Worm (Caenorhabditis elegans) whole organism, L1 larva: ENCODE data around the gene fipr-6.

ENCODE experiments used
- C04F5.9 ChIP-seq: sonication (generic microtip); optimal IDR thresholded peaks from 2 replicates; lab custom pipeline; 2016; ENCODE audit warnings: missing genetic modification characterization, missing compliant biosample characterization
- C34B4.2 ChIP-seq: sonication (generic microtip); optimal IDR thresholded peaks from 2 replicates; lab custom pipeline; 2017; ENCODE audit warnings: mild to moderate bottlenecking, missing genetic modification characterization, missing compliant biosample characterization
- F16B12.6 ChIP-seq: fragments of 150-350 bp; optimal IDR thresholded peaks from 2 replicates; lab custom pipeline; 2014; ENCODE audit warnings: missing biosample characterization, missing genetic modification characterization
- Y116A8C.19 ChIP-seq: sonication (generic microtip); optimal IDR thresholded peaks from 2 replicates; lab custom pipeline; 2016; ENCODE audit warnings: missing compliant biosample characterization, missing genetic modification characterization, borderline replicate concordance
- aha-1 ChIP-seq: fragments of 150-350 bp; optimal IDR thresholded peaks from 2 replicates; lab custom pipeline; 2014; ENCODE audit warnings: missing biosample characterization, missing genetic modification characterization
- alr-1 ChIP-seq: fragments of 200-800 bp; sonication (Bioruptor generic); optimal IDR thresholded peaks from 2 replicates; lab custom pipeline; 2018; ENCODE audit warnings: borderline replicate concordance, mild to moderate bottlenecking, missing genetic modification characterization, missing compliant biosample characterization
- ama-1 ChIP-seq: fragments of 150-350 bp; optimal IDR thresholded peaks from 2 replicates; lab custom pipeline; 2014
- blmp-1 ChIP-seq: fragments of 150-350 bp; optimal IDR thresholded peaks from 2 replicates; lab custom pipeline; 2014; ENCODE audit warnings: missing biosample characterization, missing genetic modification characterization
- dsc-1 ChIP-seq: sonication (generic microtip); optimal IDR thresholded peaks from 2 replicates; lab custom pipeline; 2016; ENCODE audit warnings: mild to moderate bottlenecking, missing genetic modification characterization, missing compliant biosample characterization
- egl-13 ChIP-seq: sonication (generic microtip); optimal IDR thresholded peaks from 2 replicates; lab custom pipeline; 2016; ENCODE audit warnings: missing genotype, missing genetic modification reagents, missing genetic modification characterization, missing compliant biosample characterization
- elt-2 ChIP-seq: sonication (generic microtip); optimal IDR thresholded peaks from 2 replicates; lab custom pipeline; 2016; ENCODE audit warnings: missing genetic modification characterization, mild to moderate bottlenecking, inconsistent platforms, missing compliant biosample characterization, missing genetic modification reagents
- fkh-4 ChIP-seq: sonication (generic microtip); optimal IDR thresholded peaks from 2 replicates; lab custom pipeline; 2016; ENCODE audit warnings: missing compliant biosample characterization, missing genetic modification characterization, borderline replicate concordance
- fkh-8 ChIP-seq: sonication (generic microtip); optimal IDR thresholded peaks from 2 replicates; lab custom pipeline; 2016; ENCODE audit warnings: mild to moderate bottlenecking, missing genetic modification characterization, missing compliant biosample characterization
- fos-1 ChIP-seq: fragments of 150-350 bp; optimal IDR thresholded peaks from 2 replicates; lab custom pipeline; 2014; ENCODE audit warnings: missing biosample characterization, missing genetic modification characterization
- grh-1 ChIP-seq: fragments of 200-800 bp; sonication (Bioruptor generic); IDR thresholded peaks from 2 replicates; pipeline ENCODE4 v1.3.6; 2022; ENCODE audit warnings: missing genetic modification reagents, missing genetic modification characterization, missing compliant biosample characterization
- irx-1 ChIP-seq: sonication (generic microtip); optimal IDR thresholded peaks from 2 replicates; lab custom pipeline; 2016; ENCODE audit warnings: missing genetic modification characterization, missing compliant biosample characterization
- isw-1 ChIP-seq: fragments of 200-800 bp; sonication (Bioruptor generic); IDR thresholded peaks from 2 replicates; pipeline ENCODE4 v1.3.6; 2022; ENCODE audit warnings: missing genetic modification characterization, missing compliant biosample characterization
- jun-1 ChIP-seq: fragments of 150-350 bp; optimal IDR thresholded peaks from 2 replicates; lab custom pipeline; 2014; ENCODE audit warnings: missing biosample characterization, missing genetic modification reagents, missing genetic modification characterization
- lin-13 ChIP-seq: fragments of 150-350 bp; optimal IDR thresholded peaks from 2 replicates; lab custom pipeline; 2014; ENCODE audit warnings: missing biosample characterization, missing genetic modification reagents, missing genetic modification characterization
- lin-14 ChIP-seq: fragments of 200-800 bp; sonication (Bioruptor generic); optimal IDR thresholded peaks from 2 replicates; lab custom pipeline; 2018; ENCODE audit warnings: mild to moderate bottlenecking, missing genetic modification characterization, moderate library complexity, missing compliant biosample characterization
- lin-15B ChIP-seq: fragments of 150-350 bp; sonication (generic microtip); optimal IDR thresholded peaks from 3 replicates; lab custom pipeline; 2014; ENCODE audit warnings: missing biosample characterization, missing genetic modification characterization
- lin-39 ChIP-seq: fragments of 150-350 bp; optimal IDR thresholded peaks from 2 replicates; lab custom pipeline; 2014; ENCODE audit warnings: missing biosample characterization, missing genetic modification reagents, missing genetic modification characterization
- lir-3 ChIP-seq: sonication (generic microtip); optimal IDR thresholded peaks from 2 replicates; lab custom pipeline; 2016; ENCODE audit warnings: mild to moderate bottlenecking, missing genetic modification characterization, moderate library complexity, missing compliant biosample characterization; ENCODE audit not compliant: poor library complexity
- mep-1 ChIP-seq: fragments of 150-350 bp; optimal IDR thresholded peaks from 2 replicates; lab custom pipeline; 2014; ENCODE audit warnings: missing biosample characterization, missing genetic modification characterization
- nhr-20 ChIP-seq: sonication (generic microtip); optimal IDR thresholded peaks from 2 replicates; lab custom pipeline; 2016; ENCODE audit warnings: mild to moderate bottlenecking, missing genetic modification characterization, missing compliant biosample characterization
- nhr-237 ChIP-seq: fragments of 150-350 bp; optimal IDR thresholded peaks from 2 replicates; lab custom pipeline; 2014; ENCODE audit warnings: missing biosample characterization, missing genetic modification characterization
- nhr-28 ChIP-seq: fragments of 150-350 bp; optimal IDR thresholded peaks from 2 replicates; lab custom pipeline; 2014; ENCODE audit warnings: missing biosample characterization, missing genetic modification characterization
- nhr-71 ChIP-seq: sonication (generic microtip); optimal IDR thresholded peaks from 2 replicates; lab custom pipeline; 2016; ENCODE audit warnings: mild to moderate bottlenecking, missing genetic modification characterization, moderate library complexity, missing compliant biosample characterization
- nhr-77 ChIP-seq: fragments of 150-350 bp; optimal IDR thresholded peaks from 2 replicates; lab custom pipeline; 2014; ENCODE audit warnings: missing biosample characterization, missing genetic modification characterization
- nhr-84 ChIP-seq: sonication (generic microtip); optimal IDR thresholded peaks from 2 replicates; lab custom pipeline; 2017; ENCODE audit warnings: missing biosample characterization, missing genetic modification characterization
- nhr-85 ChIP-seq: sonication (generic microtip); peaks from one replicate; lab custom pipeline; 2016; ENCODE audit warnings: missing genetic modification characterization, inconsistent platforms, missing compliant biosample characterization
- nhr-90 ChIP-seq: sonication (generic microtip); optimal IDR thresholded peaks from 2 replicates; lab custom pipeline; 2016; ENCODE audit warnings: mild to moderate bottlenecking, missing genetic modification characterization, missing compliant biosample characterization; ENCODE audit not compliant: poor library complexity
- pag-3 ChIP-seq: sonication (generic microtip); optimal IDR thresholded peaks from 2 replicates; lab custom pipeline; 2017; ENCODE audit warnings: missing genetic modification characterization, mild to moderate bottlenecking, missing compliant biosample characterization, antibody characterized with exemption, borderline replicate concordance; ENCODE audit not compliant: insufficient read depth
- pax-3 ChIP-seq: fragments of 200-800 bp; sonication (Bioruptor generic); optimal IDR thresholded peaks from 2 replicates; lab custom pipeline; 2018; ENCODE audit warnings: mild to moderate bottlenecking, missing genetic modification characterization, moderate library complexity, missing compliant biosample characterization
- pqm-1 ChIP-seq: sonication (generic microtip); optimal IDR thresholded peaks from 3 replicates; lab custom pipeline; 2017; ENCODE audit warnings: missing biosample characterization, missing genetic modification characterization
- rnt-1 ChIP-seq: sonication (generic microtip); optimal IDR thresholded peaks from 2 replicates; lab custom pipeline; 2016; ENCODE audit warnings: mild to moderate bottlenecking, missing genetic modification characterization, moderate library complexity, missing compliant biosample characterization
- snpc-4 ChIP-seq: fragments of 150-350 bp; optimal IDR thresholded peaks from 2 replicates; lab custom pipeline; 2014; ENCODE audit warnings: missing biosample characterization, missing genetic modification characterization
- snu-23 ChIP-seq: sonication (generic microtip); optimal IDR thresholded peaks from 2 replicates; lab custom pipeline; 2016; ENCODE audit warnings: missing genetic modification characterization, missing compliant biosample characterization
- sox-4 ChIP-seq: sonication (generic microtip); optimal IDR thresholded peaks from 2 replicates; lab custom pipeline; 2016; ENCODE audit warnings: missing genetic modification characterization, missing compliant biosample characterization
- sup-37 ChIP-seq: fragments of 200-800 bp; sonication (Bioruptor generic); optimal IDR thresholded peaks from 2 replicates; lab custom pipeline; 2018; ENCODE audit warnings: mild to moderate bottlenecking, missing genetic modification characterization, missing compliant biosample characterization
- tbx-2 ChIP-seq: sonication (generic microtip); optimal IDR thresholded peaks from 2 replicates; lab custom pipeline; 2016; ENCODE audit warnings: missing genetic modification characterization, missing compliant biosample characterization
- tlp-1 ChIP-seq: fragments of 150-350 bp; optimal IDR thresholded peaks from 2 replicates; lab custom pipeline; 2014; ENCODE audit warnings: missing biosample characterization, missing genetic modification characterization
- unc-130 ChIP-seq: fragments of 150-350 bp; optimal IDR thresholded peaks from 2 replicates; lab custom pipeline; 2017; ENCODE audit warnings: missing biosample characterization, missing genetic modification characterization, inconsistent platforms
- unc-62 ChIP-seq: fragments of 150-350 bp; optimal IDR thresholded peaks from 2 replicates; lab custom pipeline; 2014; ENCODE audit warnings: missing biosample characterization, missing genetic modification reagents, missing genetic modification characterization
- unc-86 ChIP-seq: sonication (generic microtip); optimal IDR thresholded peaks from 2 replicates; lab custom pipeline; 2016; ENCODE audit warnings: missing genetic modification characterization, missing compliant biosample characterization
- unc-98 ChIP-seq: fragments of 200-800 bp; sonication (Bioruptor generic); IDR thresholded peaks from 2 replicates; pipeline ENCODE4 v1.3.6; 2022; ENCODE audit warnings: missing genetic modification characterization, missing compliant biosample characterization
- xbp-1 ChIP-seq: sonication (generic microtip); optimal IDR thresholded peaks from 2 replicates; lab custom pipeline; 2016; ENCODE audit warnings: missing genetic modification characterization, missing compliant biosample characterization
- zag-1 ChIP-seq: fragments of 150-350 bp; optimal IDR thresholded peaks from 2 replicates; lab custom pipeline; 2014; ENCODE audit warnings: missing biosample characterization, missing genetic modification characterization
- ztf-11 ChIP-seq, 2 experiments: sonication (generic microtip); optimal IDR thresholded peaks; 2 replicates each; lab custom pipeline; 2016 to 2017; ENCODE audit warnings: missing genetic modification characterization in 2 of 2, missing biosample characterization in 1 of 2, missing compliant biosample characterization in 1 of 2

The fipr-6 gene

ce11 chrV:10266050-10266449 is 35.0 kb downstream of the fipr-6 start (continued):
- TF ChIP-seq mep-1 (no peak), irx-1 (tag; lab: Kevin White, UChicago) (no peak), jun-1 (tag; lab: Kevin White, UChicago) (no peak), C34B4.2 (tag; lab: Kevin White, UChicago) (no peak), aha-1 (tag; lab: Kevin White, UChicago) (no peak)

- TF ChIP-seq egl-13 (tag; lab: Kevin White, UChicago) (no peak), nhr-77 (tag; lab: Kevin White, UChicago) (no peak), xbp-1 (tag; lab: Kevin White, UChicago) (no peak), dsc-1 (tag; lab: Kevin White, UChicago) (peak; percentile 14), elt-2 (no peak), unc-98 (no peak)
Observed at ce11 chrV:10270214-10270613, 39.2 kb downstream of the fipr-6 start, which contains the start of gene ric-4. TSS of gene ric-4 (minus strand) at chrV:10270314.

ce11 chrV:10273837-10274236 is 42.8 kb downstream of the fipr-6 start:
- no peak for TF ChIP-seq fos-1 (tag; lab: Kevin White, UChicago)
- no peak for TF ChIP-seq unc-130 (tag; lab: Kevin White, UChicago)
- TF ChIP-seq snpc-4 (tag; lab: Kevin White, UChicago): no peak
- TF ChIP-seq C04F5.9: no peak
- peak; percentile 29 for TF ChIP-seq snu-23 (GFP tag; lab: Kevin White, UChicago)
- TF ChIP-seq ama-1 (lab: Kevin White, UChicago): no peak
- TF ChIP-seq Y116A8C.19 (tag; lab: Kevin White, UChicago): no peak
- TF ChIP-seq blmp-1 (tag; lab: Kevin White, UChicago): no peak
- peak; percentile 79 for TF ChIP-seq fkh-8 (tag; lab: Kevin White, UChicago)
- TF ChIP-seq pax-3 (tag; lab: Kevin White, UChicago): peak; percentile 21
- TF ChIP-seq nhr-84 (tag; lab: Kevin White, UChicago): no peak
- TF ChIP-seq nhr-77 (tag; lab: Kevin White, UChicago): no peak
- no peak for TF ChIP-seq grh-1 (GFP tag; lab: Robert Waterston, UW)
- peak; percentile 53 for TF ChIP-seq zag-1 (tag; lab: Kevin White, UChicago)
- TF ChIP-seq C34B4.2 (tag; lab: Kevin White, UChicago): no peak
- TF ChIP-seq nhr-237 (tag; lab: Kevin White, UChicago): no peak
- no peak for TF ChIP-seq sox-4 (tag; lab: Kevin White, UChicago)
- TF ChIP-seq tbx-2 (tag; lab: Kevin White, UChicago): peak; percentile 59
- TF ChIP-seq jun-1 (tag; lab: Kevin White, UChicago): peak; percentile 33
- no peak for TF ChIP-seq pqm-1 (tag; lab: Kevin White, UChicago)
- no peak for TF ChIP-seq nhr-90 (tag; lab: Kevin White, UChicago)
- no peak for TF ChIP-seq nhr-85 (tag; lab: Kevin White, UChicago)
- no peak for TF ChIP-seq ztf-11 (tag; optimal IDR thresholded peaks at IDR 0.05; lab: Kevin White, UChicago)
- TF ChIP-seq dsc-1 (tag; lab: Kevin White, UChicago): no peak
- TF ChIP-seq lin-13 (GFP tag; lab: Kevin White, UChicago): no peak
- no peak for TF ChIP-seq alr-1
- TF ChIP-seq lin-14 (GFP tag; lab: Kevin White, UChicago): peak; percentile 86
- TF ChIP-seq mep-1: peak; percentile 15
- no peak for TF ChIP-seq nhr-20 (tag; lab: Kevin White, UChicago)
- no peak for TF ChIP-seq fkh-4
- TF ChIP-seq irx-1 (tag; lab: Kevin White, UChicago): peak; percentile 32
- no peak for TF ChIP-seq rnt-1 (tag; lab: Kevin White, UChicago)
- TF ChIP-seq nhr-71: peak; percentile 56
- TF ChIP-seq isw-1 (GFP tag; lab: Robert Waterston, UW): no peak; the same call in none of the 2 replicates
- no peak for TF ChIP-seq lir-3 (tag; lab: Kevin White, UChicago)
- peak; percentile 46 for TF ChIP-seq unc-86 (tag; lab: Kevin White, UChicago)
- TF ChIP-seq tlp-1: no peak
- TF ChIP-seq pag-3 (tag; lab: Kevin White, UChicago): no peak
- TF ChIP-seq nhr-28: no peak
- TF ChIP-seq lin-15B (tag; lab: Kevin White, UChicago): no peak
- no peak for TF ChIP-seq lin-39 (tag; lab: Kevin White, UChicago)
- TF ChIP-seq unc-62: no peak
- TF ChIP-seq xbp-1 (tag; lab: Kevin White, UChicago): peak; percentile 8
- TF ChIP-seq F16B12.6 (tag; lab: Kevin White, UChicago): no peak
- no peak for TF ChIP-seq sup-37
